Worm (Caenorhabditis elegans) whole organism, L4 larva: ENCODE data around the gene Y57E12B.11.

Experiments
- jun-1 ChIP-seq: fragments of 150-350 bp; optimal IDR thresholded peaks from 2 replicates; lab custom pipeline; 2014; ENCODE audit warnings: missing biosample characterization, missing genetic modification reagents, missing genetic modification characterization
- lin-13 ChIP-seq: fragments of 150-350 bp; optimal IDR thresholded peaks from 2 replicates; lab custom pipeline; 2014; ENCODE audit warnings: missing biosample characterization, missing genetic modification reagents, missing genetic modification characterization
- mdl-1 ChIP-seq, 2 experiments: fragments of 150-350 bp in 1 of 2; sonication (generic microtip) in 1 of 2; optimal IDR thresholded peaks; 2 replicates each; lab custom pipeline; 2014 to 2017; ENCODE audit warnings: missing biosample characterization in 2 of 2, missing genetic modification characterization in 2 of 2
- nhr-111 ChIP-seq: fragments of 200-800 bp; sonication (Bioruptor generic); optimal IDR thresholded peaks from 2 replicates; lab custom pipeline; 2018; ENCODE audit warnings: mild to moderate bottlenecking, missing genetic modification characterization, missing compliant biosample characterization
- nhr-237 ChIP-seq: sonication (generic microtip); optimal IDR thresholded peaks from 2 replicates; lab custom pipeline; 2017; ENCODE audit warnings: missing biosample characterization, missing genetic modification characterization
- nhr-25 ChIP-seq: sonication (generic microtip); optimal IDR thresholded peaks from 2 replicates; lab custom pipeline; 2017; ENCODE audit warnings: missing genetic modification characterization, mild to moderate bottlenecking, missing compliant biosample characterization, antibody characterized with exemption, moderate library complexity, borderline replicate concordance; ENCODE audit not compliant: insufficient read depth
- nhr-77 ChIP-seq: fragments of 150-350 bp; optimal IDR thresholded peaks from 2 replicates; lab custom pipeline; 2014; ENCODE audit warnings: missing biosample characterization, missing genetic modification characterization
- unc-62 ChIP-seq, 3 experiments: fragments of 150-350 bp in 1 of 3; sonication (generic microtip); optimal IDR thresholded peaks in 2 of 3; peaks in 1 of 3; 1 replicate in 1 of 3; 2 replicates in 2 of 3; lab custom pipeline; 2014 to 2017; ENCODE audit warnings: missing biosample characterization in 3 of 3, missing genetic modification characterization in 3 of 3, missing genetic modification reagents in 3 of 3, missing genotype in 1 of 3

- TF ChIP-seq mdl-1 (tag; optimal IDR thresholded peaks at IDR 0.05; lab: Kevin White, UChicago) (no peak), unc-62 (GFP tag; optimal IDR thresholded peaks at IDR 0.05 in 1 of 2; lab: Kevin White, UChicago) (no peak), unc-62 (tag; optimal IDR thresholded peaks at IDR 0.05; lab: Kevin White, UChicago) (no peak), lin-13 (GFP tag; lab: Kevin White, UChicago) (no peak), nhr-111 (GFP tag; lab: Kevin White, UChicago) (no peak), nhr-25 (tag; lab: Kevin White, UChicago) (no peak), nhr-237 (tag; lab: Kevin White, UChicago) (no peak), jun-1 (tag; lab: Kevin White, UChicago) (no peak), nhr-77 (tag; lab: Kevin White, UChicago) (no peak)
These were observed 6.6 kb upstream of the Y57E12B.11 start, which contains the start of gene mec-1 for ce11 chrV:6956237-6956636.
